Worm (Caenorhabditis elegans) whole organism, L4/young adult: ENCODE results near the gene pcyt-2.2.

ENCODE experiments used
- dao-5 ChIP-seq: sonication (generic microtip); optimal IDR thresholded peaks from 2 replicates; lab custom pipeline; 2016; ENCODE audit warnings: missing genotype, missing genetic modification characterization, moderate library complexity, missing compliant biosample characterization
- him-1 ChIP-seq: sonication (generic microtip); optimal IDR thresholded peaks from 2 replicates; lab custom pipeline; 2016; ENCODE audit warnings: missing genotype, missing genetic modification reagents, missing genetic modification characterization, missing compliant biosample characterization

DNA sequence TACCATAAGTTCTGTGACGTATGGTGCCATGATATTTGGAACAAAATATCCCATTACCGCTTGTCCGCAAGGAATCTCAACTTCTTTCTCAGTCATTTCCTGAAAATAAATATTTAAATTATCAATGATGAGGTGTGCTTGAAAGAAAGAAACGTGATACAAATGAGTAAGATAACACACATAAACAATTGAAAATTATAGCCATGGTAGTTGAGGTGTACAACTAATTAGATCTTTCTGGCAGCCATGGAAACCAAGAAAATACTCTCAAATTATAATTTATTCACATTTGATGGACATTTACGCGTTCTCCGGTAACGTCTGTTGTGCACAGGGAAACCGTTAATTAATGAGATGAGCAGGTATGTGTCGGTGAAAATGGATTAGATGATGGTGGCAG, 8.2 kb downstream of the pcyt-2.2 start, which contains the start of gene C39D10.5:
- TF ChIP-seq him-1 (tag; lab: Kevin White, UChicago) (no peak), dao-5 (no peak)
